Worm (Caenorhabditis elegans): ENCODE results near the gene flp-23.

flp-23 gene

ce11 chrIII:8650235-8650817 is at the start of gene flp-23:
TSS of gene flp-23 (plus strand) at chrIII:8650767.
- no peak for TF ChIP-seq nhr-6 (tag; optimal IDR thresholded peaks at IDR 0.05)
- no peak for TF ChIP-seq nhr-10 (tag; optimal IDR thresholded peaks at IDR 0.05)
- no peak for TF ChIP-seq fos-1 (tag; optimal IDR thresholded peaks at IDR 0.05)
- TF ChIP-seq lsy-2 (tag; optimal IDR thresholded peaks at IDR 0.05): peak in 1 of 2 experiments; percentile 48
- TF ChIP-seq sma-3 (GFP tag; optimal IDR thresholded peaks at IDR 0.05): peak; percentile 10
- TF ChIP-seq lin-13 (GFP tag; optimal IDR thresholded peaks at IDR 0.05): peak; percentile 43
- peak; percentile 37 for TF ChIP-seq nhr-129 (tag; optimal IDR thresholded peaks at IDR 0.05)
- TF ChIP-seq unc-55 (GFP tag; optimal IDR thresholded peaks at IDR 0.05): peak; percentile 62

- no peak for TF ChIP-seq Y55F3AM.14 (GFP tag; optimal IDR thresholded peaks at IDR 0.05)
- no peak for TF ChIP-seq mab-5 (tag; optimal IDR thresholded peaks at IDR 0.05)
- TF ChIP-seq lin-39 (tag; optimal IDR thresholded peaks at IDR 0.05): no peak
These were observed 48.4 kb upstream of the flp-23 start for ce11 chrIII:8602148-8602547.

ce11 chrIII:8605532-8605931 is 45.0 kb upstream of the flp-23 start, which contains the start of gene C06E1.1:
TSS of gene C06E1.1 (plus strand) at chrIII:8605832.
- TF ChIP-seq ceh-82 (tag; optimal IDR thresholded peaks at IDR 0.05) (no peak), sma-9 (GFP tag; optimal IDR thresholded peaks at IDR 0.05) (no peak), sma-9 (tag; optimal IDR thresholded peaks at IDR 0.05) (no peak), ceh-16 (tag; optimal IDR thresholded peaks at IDR 0.05) (no peak), mbf-1 (tag; optimal IDR thresholded peaks at IDR 0.05) (no peak), lin-11 (tag; optimal IDR thresholded peaks at IDR 0.05) (no peak), sem-4 (tag; optimal IDR thresholded peaks at IDR 0.05) (no peak)

ce11 chrIII:8609683-8610082 is 40.9 kb upstream of the flp-23 start, which contains the start of gene C06E1.9:
TSS of gene C06E1.9 (minus strand) at chrIII:8609783.
- TF ChIP-seq aly-2 (tag; optimal IDR thresholded peaks at IDR 0.05) (no peak), C34F6.9 (tag; optimal IDR thresholded peaks at IDR 0.05) (no peak), gmeb-1 (tag; optimal IDR thresholded peaks at IDR 0.05) (no peak), zag-1 (tag; optimal IDR thresholded peaks at IDR 0.05) (no peak), Y55F3AM.14 (GFP tag; optimal IDR thresholded peaks at IDR 0.05) (no peak), egl-27 (tag; optimal IDR thresholded peaks at IDR 0.05) (no peak), unc-62 (GFP tag; optimal IDR thresholded peaks at IDR 0.05) (no peak), nhr-12 (tag; optimal IDR thresholded peaks at IDR 0.05) (no peak), nhr-23 (tag; optimal IDR thresholded peaks at IDR 0.05) (no peak), unc-55 (GFP tag; optimal IDR thresholded peaks at IDR 0.05) (no peak), lin-39 (tag; optimal IDR thresholded peaks at IDR 0.05) (no peak)

- TF ChIP-seq nhr-11 (tag; optimal IDR thresholded peaks at IDR 0.05): no peak
- TF ChIP-seq nhr-21 (tag; optimal IDR thresholded peaks at IDR 0.05): no peak
- no peak for TF ChIP-seq fos-1 (tag; optimal IDR thresholded peaks at IDR 0.05)
- TF ChIP-seq nhr-6 (tag; optimal IDR thresholded peaks at IDR 0.05): no peak
- no peak for TF ChIP-seq skn-1 (tag; optimal IDR thresholded peaks at IDR 0.05)
- no peak for TF ChIP-seq dmd-4 (tag; optimal IDR thresholded peaks at IDR 0.05)
- TF ChIP-seq elt-3 (tag; optimal IDR thresholded peaks at IDR 0.05): no peak
- TF ChIP-seq crh-2 (tag; optimal IDR thresholded peaks at IDR 0.05): no peak
- no peak for TF ChIP-seq ztf-1 (GFP tag; conservative IDR thresholded peaks at IDR 0.05)
- no peak for TF ChIP-seq lin-39 (tag; optimal IDR thresholded peaks at IDR 0.05)
- TF ChIP-seq nhr-10 (tag; optimal IDR thresholded peaks at IDR 0.05): no peak
- no peak for TF ChIP-seq ztf-11 (tag; optimal IDR thresholded peaks at IDR 0.05)
- TF ChIP-seq ceh-16 (tag; optimal IDR thresholded peaks at IDR 0.05): no peak
- TF ChIP-seq snpc-4 (tag; optimal IDR thresholded peaks at IDR 0.05): no peak
- no peak for TF ChIP-seq nhr-77 (tag; optimal IDR thresholded peaks at IDR 0.05)
- no peak for TF ChIP-seq aly-2 (tag; optimal IDR thresholded peaks at IDR 0.05)
- no peak for TF ChIP-seq nhr-25 (tag; optimal IDR thresholded peaks at IDR 0.05)
These were observed 39.3 kb upstream of the flp-23 start for ce11 chrIII:8611282-8611681.

Data from whole organism, L2 larva.